Worm (Caenorhabditis elegans) whole organism, young adult: ENCODE measurements around the gene F56D2.8.

Experiments used
- B0035.1 ChIP-seq: sonication (generic microtip); optimal IDR thresholded peaks from 2 replicates; lab custom pipeline; 2016; ENCODE audit warnings: missing genetic modification characterization, mild to moderate bottlenecking, missing compliant biosample characterization, missing genotype, missing genetic modification reagents
- B0336.3 ChIP-seq: fragments of 200-800 bp; sonication (Bioruptor generic); IDR thresholded peaks from 2 replicates; pipeline ENCODE4 v1.3.6; 2022; ENCODE audit warnings: missing genetic modification characterization, missing compliant biosample characterization
- C06A6.2 ChIP-seq: fragments of 200-800 bp; sonication (Bioruptor generic); conservative IDR thresholded peaks from 2 replicates; pipeline ENCODE4 v1.3.6; 2022; ENCODE audit warnings: missing genetic modification characterization, missing compliant biosample characterization
- C17E4.6 ChIP-seq: fragments of 200-800 bp; sonication (Bioruptor generic); IDR thresholded peaks from 2 replicates; pipeline ENCODE4 v1.3.6; 2022; ENCODE audit warnings: missing genetic modification reagents, missing genetic modification characterization, missing compliant biosample characterization
- F10E7.11 ChIP-seq: sonication (generic microtip); optimal IDR thresholded peaks from 2 replicates; lab custom pipeline; 2017; ENCODE audit warnings: mild to moderate bottlenecking, missing genetic modification characterization, moderate library complexity, missing compliant biosample characterization
- F22D6.2 ChIP-seq: sonication (generic microtip); optimal IDR thresholded peaks from 2 replicates; lab custom pipeline; 2016; ENCODE audit warnings: mild to moderate bottlenecking, missing genetic modification characterization, missing compliant biosample characterization
- F55B11.4 ChIP-seq: sonication (generic microtip); optimal IDR thresholded peaks from 2 replicates; lab custom pipeline; 2016; ENCODE audit warnings: missing compliant biosample characterization, missing genetic modification characterization, borderline replicate concordance; ENCODE audit not compliant: insufficient read depth
- F57A8.1 ChIP-seq: fragments of 200-800 bp; sonication (Bioruptor generic); optimal IDR thresholded peaks from 2 replicates; lab custom pipeline; 2018; ENCODE audit warnings: mild to moderate bottlenecking, missing genetic modification characterization, moderate library complexity, missing compliant biosample characterization
- F57C9.4 ChIP-seq: sonication (generic microtip); optimal IDR thresholded peaks from 2 replicates; lab custom pipeline; 2017; ENCODE audit warnings: mild to moderate bottlenecking, missing genetic modification characterization, missing compliant biosample characterization
- K11D2.4 ChIP-seq: fragments of 200-800 bp; sonication (Bioruptor generic); IDR thresholded peaks from 2 replicates; pipeline ENCODE4 v1.3.6; 2022; ENCODE audit warnings: missing genetic modification reagents, missing genetic modification characterization, missing compliant biosample characterization
- T07F8.4 ChIP-seq: sonication (generic microtip); optimal IDR thresholded peaks from 2 replicates; lab custom pipeline; 2016; ENCODE audit warnings: mild to moderate bottlenecking, missing genetic modification characterization, moderate library complexity, missing compliant biosample characterization
- Y67H2A.10 ChIP-seq: fragments of 200-800 bp; sonication (Bioruptor generic); conservative IDR thresholded peaks from 2 replicates; pipeline ENCODE4 v1.3.6; 2022; ENCODE audit warnings: missing genetic modification reagents, missing genetic modification characterization, missing compliant biosample characterization
- akir-1 ChIP-seq: fragments of 200-800 bp; sonication (Bioruptor generic); optimal IDR thresholded peaks from 2 replicates; lab custom pipeline; 2018; ENCODE audit warnings: mild to moderate bottlenecking, missing genetic modification characterization, moderate library complexity, missing compliant biosample characterization
- aptf-3 ChIP-seq: fragments of 200-800 bp; sonication (Bioruptor generic); IDR thresholded peaks from 2 replicates; pipeline ENCODE4 v1.3.6; 2022; ENCODE audit warnings: missing genetic modification characterization, missing compliant biosample characterization
- athp-1 ChIP-seq: sonication (generic microtip); optimal IDR thresholded peaks from 2 replicates; lab custom pipeline; 2017; ENCODE audit warnings: mild to moderate bottlenecking, missing genetic modification characterization, missing compliant biosample characterization
- attf-5 ChIP-seq: fragments of 200-800 bp; sonication (Bioruptor generic); optimal IDR thresholded peaks from 2 replicates; lab custom pipeline; 2018; ENCODE audit warnings: mild to moderate bottlenecking, missing genetic modification characterization, missing compliant biosample characterization
- bed-2 ChIP-seq: fragments of 200-800 bp; sonication (Bioruptor generic); IDR thresholded peaks from 2 replicates; pipeline ENCODE4 v1.3.6; 2022; ENCODE audit warnings: missing genetic modification reagents, missing genetic modification characterization, missing compliant biosample characterization
- cebp-2 ChIP-seq: fragments of 200-800 bp; sonication (Bioruptor generic); IDR thresholded peaks from 2 replicates; pipeline ENCODE4 v1.3.6; 2022; ENCODE audit warnings: missing genetic modification characterization, missing compliant biosample characterization
- ceh-100 ChIP-seq: fragments of 200-800 bp; sonication (Bioruptor generic); IDR thresholded peaks from 2 replicates; pipeline ENCODE4 v1.3.6; 2022; ENCODE audit warnings: missing genetic modification reagents, missing genetic modification characterization, missing compliant biosample characterization
- ceh-40 ChIP-seq: fragments of 200-800 bp; sonication (Bioruptor generic); IDR thresholded peaks from 2 replicates; pipeline ENCODE4 v1.3.6; 2022; ENCODE audit warnings: missing genetic modification characterization, missing compliant biosample characterization
- ceh-79 ChIP-seq: sonication (generic microtip); optimal IDR thresholded peaks from 2 replicates; lab custom pipeline; 2017; ENCODE audit warnings: mild to moderate bottlenecking, missing genetic modification characterization, missing compliant biosample characterization
- dpff-1 ChIP-seq: sonication (generic microtip); optimal IDR thresholded peaks from 2 replicates; lab custom pipeline; 2017; ENCODE audit warnings: mild to moderate bottlenecking, missing genetic modification characterization, missing compliant biosample characterization
- efl-1 ChIP-seq: fragments of 150-350 bp; optimal IDR thresholded peaks from 2 replicates; lab custom pipeline; 2014; ENCODE audit warnings: missing biosample characterization, missing genetic modification reagents, missing genetic modification characterization
- egl-18 ChIP-seq: fragments of 200-800 bp; sonication (Bioruptor generic); IDR thresholded peaks from 2 replicates; pipeline ENCODE4 v1.3.6; 2022; ENCODE audit warnings: missing genetic modification reagents, missing genetic modification characterization, missing compliant biosample characterization
- egrh-3 ChIP-seq: fragments of 200-800 bp; sonication (Bioruptor generic); IDR thresholded peaks from 2 replicates; pipeline ENCODE4 v1.3.6; 2022; ENCODE audit warnings: missing genetic modification reagents, missing genetic modification characterization, missing compliant biosample characterization
- ets-4 ChIP-seq: fragments of 200-800 bp; sonication (Bioruptor generic); optimal IDR thresholded peaks from 2 replicates; lab custom pipeline; 2018; ENCODE audit warnings: mild to moderate bottlenecking, missing genetic modification characterization, missing compliant biosample characterization
- fkh-3 ChIP-seq: sonication (generic microtip); optimal IDR thresholded peaks from 2 replicates; lab custom pipeline; 2016; ENCODE audit warnings: mild to moderate bottlenecking, missing genetic modification characterization, missing compliant biosample characterization
- hlh-26 ChIP-seq: fragments of 200-800 bp; sonication (Bioruptor generic); conservative IDR thresholded peaks from 2 replicates; pipeline ENCODE4 v1.3.6; 2022; ENCODE audit warnings: missing genetic modification reagents, missing genetic modification characterization, missing compliant biosample characterization
- lag-1 ChIP-seq: fragments of 200-800 bp; sonication (Bioruptor generic); IDR thresholded peaks from 2 replicates; pipeline ENCODE4 v1.3.6; 2022; ENCODE audit warnings: missing genetic modification reagents, missing genetic modification characterization, missing compliant biosample characterization
- lin-26 ChIP-seq: fragments of 200-800 bp; sonication (Bioruptor generic); IDR thresholded peaks from 2 replicates; pipeline ENCODE4 v1.3.6; 2022; ENCODE audit warnings: missing genetic modification reagents, missing genetic modification characterization, missing compliant biosample characterization
- lir-1 ChIP-seq: fragments of 200-800 bp; sonication (Bioruptor generic); conservative IDR thresholded peaks from 2 replicates; pipeline ENCODE4 v1.3.6; 2022; ENCODE audit warnings: missing genetic modification reagents, missing genetic modification characterization, missing compliant biosample characterization
- madf-3 ChIP-seq: fragments of 200-800 bp; sonication (Bioruptor generic); IDR thresholded peaks from 2 replicates; pipeline ENCODE4 v1.3.6; 2022; ENCODE audit warnings: missing genetic modification reagents, missing genetic modification characterization, missing compliant biosample characterization
- madf-8 ChIP-seq: fragments of 200-800 bp; sonication (Bioruptor generic); conservative IDR thresholded peaks from 2 replicates; pipeline ENCODE4 v1.3.6; 2022; ENCODE audit warnings: missing genetic modification reagents, missing genetic modification characterization, missing compliant biosample characterization
- mes-4 ChIP-seq: sonication (generic microtip); optimal IDR thresholded peaks from 2 replicates; lab custom pipeline; 2016; ENCODE audit warnings: missing genotype, missing genetic modification characterization, missing compliant biosample characterization
- mxl-1 ChIP-seq: sonication (generic microtip); optimal IDR thresholded peaks from 2 replicates; lab custom pipeline; 2016; ENCODE audit warnings: missing genetic modification characterization, missing compliant biosample characterization
- nfya-1 ChIP-seq: sonication (generic microtip); optimal IDR thresholded peaks from 2 replicates; lab custom pipeline; 2017; ENCODE audit warnings: antibody characterized with exemption, missing compliant biosample characterization, missing genetic modification characterization, borderline replicate concordance; ENCODE audit not compliant: insufficient read depth
- nfyb-1 ChIP-seq: fragments of 200-800 bp; sonication (Bioruptor generic); IDR thresholded peaks from 2 replicates; pipeline ENCODE4 v1.3.6; 2022; ENCODE audit warnings: missing genetic modification reagents, missing genetic modification characterization, missing compliant biosample characterization
- nhr-120 ChIP-seq: fragments of 200-800 bp; sonication (Bioruptor generic); IDR thresholded peaks from 2 replicates; pipeline ENCODE4 v1.3.6; 2022; ENCODE audit warnings: missing genetic modification characterization, missing compliant biosample characterization
- nhr-27 ChIP-seq: fragments of 200-800 bp; sonication (Bioruptor generic); optimal IDR thresholded peaks from 2 replicates; lab custom pipeline; 2018; ENCODE audit warnings: mild to moderate bottlenecking, missing genetic modification characterization, moderate library complexity, missing compliant biosample characterization
- pbrm-1 ChIP-seq: fragments of 200-800 bp; sonication (Bioruptor generic); IDR thresholded peaks from 2 replicates; pipeline ENCODE4 v1.3.6; 2022; ENCODE audit warnings: missing genetic modification reagents, missing genetic modification characterization, missing compliant biosample characterization
- rcor-1 ChIP-seq: fragments of 200-800 bp; sonication (Bioruptor generic); IDR thresholded peaks from 2 replicates; pipeline ENCODE4 v1.3.6; 2022; ENCODE audit warnings: missing genetic modification reagents, missing genetic modification characterization, missing compliant biosample characterization
- rec-8 ChIP-seq, 2 experiments: sonication (generic microtip); optimal IDR thresholded peaks; 2 replicates each; lab custom pipeline; 2016; ENCODE audit warnings: mild to moderate bottlenecking in 2 of 2, missing genetic modification characterization in 2 of 2, missing genetic modification reagents in 2 of 2, missing genotype in 2 of 2, missing biosample characterization in 1 of 2, missing compliant biosample characterization in 1 of 2, moderate library complexity in 1 of 2
- rpc-1 ChIP-seq, 2 experiments: fragments of 150-350 bp in 1 of 2; sonication (generic microtip) in 1 of 2; optimal IDR thresholded peaks; 2 replicates each; lab custom pipeline; 2014 to 2018; ENCODE audit warnings: missing biosample characterization in 1 of 2, missing genetic modification characterization in 1 of 2, missing genetic modification reagents in 1 of 2, missing genotype in 1 of 2
- snpc-3.4 ChIP-seq: sonication (generic microtip); optimal IDR thresholded peaks from 2 replicates; lab custom pipeline; 2017; ENCODE audit warnings: missing genetic modification characterization, mild to moderate bottlenecking, missing compliant biosample characterization, antibody characterized with exemption, moderate library complexity, missing genotype, missing genetic modification reagents
- unc-62 ChIP-seq: fragments of 150-350 bp; optimal IDR thresholded peaks from 2 replicates; lab custom pipeline; 2014; ENCODE audit warnings: missing biosample characterization, missing genetic modification reagents, missing genetic modification characterization
- zim-3 ChIP-seq: sonication (generic microtip); optimal IDR thresholded peaks from 2 replicates; lab custom pipeline; 2017; ENCODE audit warnings: mild to moderate bottlenecking, missing genetic modification characterization, moderate library complexity, missing compliant biosample characterization
- ztf-25 ChIP-seq: fragments of 200-800 bp; sonication (Bioruptor generic); IDR thresholded peaks from 2 replicates; pipeline ENCODE4 v1.3.6; 2022; ENCODE audit warnings: missing genetic modification reagents, missing genetic modification characterization, missing compliant biosample characterization
- ztf-6 ChIP-seq: fragments of 200-800 bp; sonication (Bioruptor generic); IDR thresholded peaks from 2 replicates; pipeline ENCODE4 v1.3.6; 2022; ENCODE audit warnings: missing genetic modification reagents, missing genetic modification characterization, missing compliant biosample characterization

The F56D2.8 gene

ce11 chrIII:5591668-5592149 lies 9.0 kb upstream of the F56D2.8 start, which contains the start of the genes ddx-15 and ucr-1 (continued):
- TF ChIP-seq snpc-3.4 (peak; percentile 56), dpff-1 (tag; lab: Kevin White, UChicago) (no peak), F22D6.2 (tag; lab: Kevin White, UChicago) (no peak), B0035.1 (tag; lab: Kevin White, UChicago) (no peak), zim-3 (tag; lab: Kevin White, UChicago) (no peak), fkh-3 (tag; lab: Kevin White, UChicago) (no peak), ets-4 (GFP tag; lab: Kevin White, UChicago) (no peak), egrh-3 (GFP tag; lab: Robert Waterston, UW) (no peak), bed-2 (GFP tag; lab: Robert Waterston, UW) (no peak), nhr-120 (GFP tag; lab: Robert Waterston, UW) (no peak), K11D2.4 (GFP tag; lab: Robert Waterston, UW) (no peak), unc-62 (GFP tag; lab: Kevin White, UChicago) (no peak), athp-1 (no peak), ceh-79 (no peak), lag-1 (GFP tag; lab: Robert Waterston, UW) (no peak), F10E7.11 (tag; lab: Kevin White, UChicago) (no peak), T07F8.4 (no peak), attf-5 (GFP tag; lab: Kevin White, UChicago) (peak; percentile 63), akir-1 (no peak), Y67H2A.10 (GFP tag; lab: Robert Waterston, UW) (no peak), F55B11.4 (tag; lab: Kevin White, UChicago) (no peak), madf-8 (GFP tag; lab: Robert Waterston, UW) (peak; percentile 31; the same call in 1 of the 2 replicates), ceh-40 (GFP tag; lab: Robert Waterston, UW) (no peak), mxl-1 (tag; lab: Kevin White, UChicago) (no peak), hlh-26 (GFP tag; lab: Robert Waterston, UW) (no peak), lin-26 (GFP tag; lab: Robert Waterston, UW) (no peak), nfya-1 (no peak), B0336.3 (no peak), cebp-2 (GFP tag; lab: Robert Waterston, UW) (no peak)

- TF ChIP-seq pbrm-1 (GFP tag; lab: Robert Waterston, UW): no peak
- TF ChIP-seq F57C9.4 (tag; lab: Kevin White, UChicago): no peak
- TF ChIP-seq madf-3 (GFP tag; lab: Robert Waterston, UW): 0 out of 2 replicates have a peak, but pooled peaks have one; percentile 32
- TF ChIP-seq zim-3 (tag; lab: Kevin White, UChicago): no peak
- no peak for TF ChIP-seq F57A8.1 (GFP tag; lab: Kevin White, UChicago)
- TF ChIP-seq nfyb-1: peak; percentile 48; the same call in 1 of the 2 replicates
- no peak for TF ChIP-seq mes-4 (tag; lab: Kevin White, UChicago)
- TF ChIP-seq rpc-1 (optimal IDR thresholded peaks at IDR 0.05; lab: Kevin White, UChicago): no peak
- no peak for TF ChIP-seq rpc-1 (tag; optimal IDR thresholded peaks at IDR 0.05; lab: Kevin White, UChicago)
- no peak for TF ChIP-seq efl-1 (GFP tag; lab: Kevin White, UChicago)
- no peak for TF ChIP-seq lag-1 (GFP tag; lab: Robert Waterston, UW)
- TF ChIP-seq ets-4 (GFP tag; lab: Kevin White, UChicago): no peak
- no peak for TF ChIP-seq F10E7.11 (tag; lab: Kevin White, UChicago)
- no peak for TF ChIP-seq aptf-3 (GFP tag; lab: Robert Waterston, UW)
- no peak for TF ChIP-seq C06A6.2 (GFP tag; lab: Robert Waterston, UW)
- no peak for TF ChIP-seq lir-1 (GFP tag; lab: Robert Waterston, UW)
- TF ChIP-seq ztf-6 (GFP tag; lab: Robert Waterston, UW): no peak
- no peak for TF ChIP-seq nhr-120 (GFP tag; lab: Robert Waterston, UW)
- TF ChIP-seq C17E4.6 (GFP tag; lab: Robert Waterston, UW): 0 out of 2 replicates have a peak, but pooled peaks have one; percentile 31
- TF ChIP-seq ztf-25 (GFP tag; lab: Robert Waterston, UW): no peak
- no peak for TF ChIP-seq F55B11.4 (tag; lab: Kevin White, UChicago)
- no peak for TF ChIP-seq attf-5 (GFP tag; lab: Kevin White, UChicago)
- TF ChIP-seq rcor-1 (GFP tag; lab: Robert Waterston, UW): no peak
- TF ChIP-seq rec-8 (tag; optimal IDR thresholded peaks at IDR 0.05; lab: Kevin White, UChicago): no peak
- TF ChIP-seq ceh-100 (GFP tag; lab: Robert Waterston, UW): no peak
- no peak for TF ChIP-seq nhr-27 (tag; lab: Kevin White, UChicago)
- TF ChIP-seq egl-18 (GFP tag; lab: Robert Waterston, UW): no peak
These were observed 6.1 kb upstream of the F56D2.8 start for ce11 chrIII:5588746-5589145.
